Fruit fly (Drosophila melanogaster) whole organism, adult: ENCODE measurements around the gene ND-SGDH.

ENCODE experiments used
- CG14711 ChIP-seq: fragments of 200-800 bp; sonication (Bioruptor generic); optimal IDR thresholded peaks from 2 replicates; lab custom pipeline; 2018; ENCODE audit warnings: missing biosample characterization, mild to moderate bottlenecking, missing genetic modification characterization, moderate library complexity
- CG1620 ChIP-seq: fragments of 200-800 bp; sonication (Bioruptor generic); optimal IDR thresholded peaks from 2 replicates; lab custom pipeline; 2016; ENCODE audit warnings: missing biosample characterization, missing genetic modification characterization
- CG7101 ChIP-seq: fragments of 200-800 bp; sonication (Bioruptor generic); optimal IDR thresholded peaks from 2 replicates; lab custom pipeline; 2018; ENCODE audit warnings: missing biosample characterization, mild to moderate bottlenecking, missing genetic modification characterization, moderate library complexity
- cnc ChIP-seq, 2 experiments: fragments of >200 bp; optimal IDR thresholded peaks; 2 replicates each; lab custom pipeline; 2017
- kay ChIP-seq: fragments of 200-800 bp; sonication (Bioruptor generic); peaks from one replicate; lab custom pipeline; 2016; ENCODE audit warnings: missing biosample characterization, missing genetic modification characterization, borderline replicate concordance

dm6 chr3L:12090898-12091685, 47.3 kb downstream of the ND-SGDH start:
- TF ChIP-seq CG14711 (tag; lab: Kevin White, UChicago) (no peak), kay (GFP tag; lab: Kevin White, UChicago) (no peak), CG1620 (no peak), CG7101 (tag; lab: Kevin White, UChicago) (no peak), cnc (optimal IDR thresholded peaks at IDR 0.05; lab: Kevin White, UChicago) (no peak)
